Worm (Caenorhabditis elegans): Measurements from ENCODE around the gene rhgf-1.

rhgf-1 gene

ce11 chrX:10674199-10674598, 37.5 kb downstream of the rhgf-1 start, which contains the start of gene F13E6.2 (continued):
- TF ChIP-seq ztf-3 (GFP tag; optimal IDR thresholded peaks at IDR 0.05), result no peak
- TF ChIP-seq let-526 (GFP tag; IDR thresholded peaks at IDR 0.05), result no peak

ce11 chrX:10670198-10670597, 41.5 kb downstream of the rhgf-1 start:
- no peak for TF ChIP-seq egl-44 (GFP tag; IDR thresholded peaks at IDR 0.05)
- TF ChIP-seq repo-1 (tag; optimal IDR thresholded peaks at IDR 0.05), result no peak
- TF ChIP-seq F37B4.10 (GFP tag; IDR thresholded peaks at IDR 0.05), result no peak
- no peak for TF ChIP-seq B0019.2 (GFP tag; conservative IDR thresholded peaks at IDR 0.05)
- no peak for TF ChIP-seq ztf-6 (GFP tag; IDR thresholded peaks at IDR 0.05)
- TF ChIP-seq snpc-1.1 (tag; optimal IDR thresholded peaks at IDR 0.05; ENCODE audit: insufficient read depth), result no peak
- no peak for TF ChIP-seq snpc-1.3 (tag; optimal IDR thresholded peaks at IDR 0.05; ENCODE audit: insufficient read depth)
- no peak for TF ChIP-seq him-1 (tag; optimal IDR thresholded peaks at IDR 0.05)
- no peak for TF ChIP-seq ccch-3 (GFP tag; optimal IDR thresholded peaks at IDR 0.05)
- no peak for TF ChIP-seq sptf-2 (GFP tag; optimal IDR thresholded peaks at IDR 0.05)
- no peak for TF ChIP-seq hlh-26 (GFP tag; conservative IDR thresholded peaks at IDR 0.05)
- TF ChIP-seq T07F8.4 (tag; optimal IDR thresholded peaks at IDR 0.05), result no peak

ce11 chrX:10667424-10668291, 44.0 kb downstream of the rhgf-1 start:
- TF ChIP-seq ztf-6 (GFP tag; IDR thresholded peaks at IDR 0.05) (0 out of 2 replicates have a peak, but pooled peaks have one; percentile 39), ztf-26 (tag; optimal IDR thresholded peaks at IDR 0.05) (peak; percentile 6), let-607 (tag; optimal IDR thresholded peaks at IDR 0.05) (no peak), atf-7 (tag; optimal IDR thresholded peaks at IDR 0.05) (no peak), gei-17 (GFP tag; optimal IDR thresholded peaks at IDR 0.05) (peak; percentile 44), lin-40 (tag; optimal IDR thresholded peaks at IDR 0.05) (peak; percentile 69), ceh-100 (GFP tag; IDR thresholded peaks at IDR 0.05) (no peak), snpc-1.3 (tag; optimal IDR thresholded peaks at IDR 0.05; ENCODE audit: insufficient read depth) (peak; percentile 54), nfyb-1 (GFP tag; IDR thresholded peaks at IDR 0.05) (peak; percentile 44; the same call in 1 of the 2 replicates), sdz-38 (tag; optimal IDR thresholded peaks at IDR 0.05) (no peak), lag-1 (GFP tag; IDR thresholded peaks at IDR 0.05) (no peak), hlh-26 (GFP tag; conservative IDR thresholded peaks at IDR 0.05) (no peak), efl-1 (GFP tag; optimal IDR thresholded peaks at IDR 0.05) (no peak), egl-18 (GFP tag; IDR thresholded peaks at IDR 0.05) (no peak), snpc-3.4 (tag; optimal IDR thresholded peaks at IDR 0.05) (peak; percentile 74), let-526 (GFP tag; IDR thresholded peaks at IDR 0.05) (no peak), lin-26 (GFP tag; IDR thresholded peaks at IDR 0.05) (peak; percentile 93), rpc-1 (optimal IDR thresholded peaks at IDR 0.05) (peak; percentile 78), rpc-1 (tag; optimal IDR thresholded peaks at IDR 0.05) (peak; percentile 79), bed-1 (GFP tag; IDR thresholded peaks at IDR 0.05) (no peak), somi-1 (GFP tag; optimal IDR thresholded peaks at IDR 0.05) (no peak), K12H6.12 (tag; optimal IDR thresholded peaks at IDR 0.05) (no peak), D2030.7 (GFP tag; IDR thresholded peaks at IDR 0.05) (peak; percentile 64), zim-3 (tag; optimal IDR thresholded peaks at IDR 0.05) (no peak), tlf-1 (GFP tag; optimal IDR thresholded peaks at IDR 0.05) (no peak), B0035.1 (tag; optimal IDR thresholded peaks at IDR 0.05) (no peak), cebp-1 (GFP tag; IDR thresholded peaks at IDR 0.05) (no peak), cebp-1 (tag; optimal IDR thresholded peaks at IDR 0.05) (no peak), athp-1 (tag; optimal IDR thresholded peaks at IDR 0.05) (no peak), snpc-1.1 (tag; optimal IDR thresholded peaks at IDR 0.05; ENCODE audit: insufficient read depth) (no peak), tbp1 (GFP tag; optimal IDR thresholded peaks at IDR 0.05) (peak; percentile 91), nfya-1 (tag; optimal IDR thresholded peaks at IDR 0.05; ENCODE audit: borderline replicate concordance, insufficient read depth) (no peak), lir-1 (GFP tag; conservative IDR thresholded peaks at IDR 0.05) (no peak), mel-28 (tag; optimal IDR thresholded peaks at IDR 0.05; ENCODE audit: borderline replicate concordance) (no peak)
